Worm (Caenorhabditis elegans) whole organism, mixed stage, embryonic: ENCODE measurements around the gene hpo-36.

Experiments used
- bed-3 ChIP-seq: fragments of 200-800 bp; sonication (Bioruptor generic); optimal IDR thresholded peaks from 3 replicates; lab custom pipeline; 2018; ENCODE audit warnings: mild to moderate bottlenecking, missing genetic modification characterization, moderate library complexity, missing compliant biosample characterization
- lsy-2 ChIP-seq: fragments of 150-350 bp; optimal IDR thresholded peaks from 2 replicates; lab custom pipeline; 2014; ENCODE audit warnings: missing biosample characterization, missing genetic modification characterization
- nhr-76 ChIP-seq: sonication (generic microtip); optimal IDR thresholded peaks from 2 replicates; lab custom pipeline; 2017; ENCODE audit warnings: missing biosample characterization, missing genetic modification characterization
- snpc-4 ChIP-seq: fragments of 150-350 bp; optimal IDR thresholded peaks from 2 replicates; lab custom pipeline; 2014; ENCODE audit warnings: missing biosample characterization, missing genetic modification characterization
- sptf-1 ChIP-seq: sonication (generic microtip); optimal IDR thresholded peaks from 2 replicates; lab custom pipeline; 2017; ENCODE audit warnings: mild to moderate bottlenecking, missing genetic modification characterization, moderate library complexity, missing compliant biosample characterization
- unc-62 ChIP-seq: fragments of 150-350 bp; optimal IDR thresholded peaks from 2 replicates; lab custom pipeline; 2014; ENCODE audit warnings: missing biosample characterization, missing genetic modification reagents, missing genetic modification characterization

- TF ChIP-seq unc-62 (GFP tag; lab: Kevin White, UChicago) = no peak
- TF ChIP-seq snpc-4 (tag; lab: Kevin White, UChicago) = no peak
- TF ChIP-seq lsy-2 = no peak
- TF ChIP-seq nhr-76 (tag; lab: Kevin White, UChicago) = no peak
- TF ChIP-seq sptf-1 = no peak
- TF ChIP-seq bed-3 (GFP tag; lab: Kevin White, UChicago) = no peak
These were observed 35.5 kb upstream of the hpo-36 start for ce11 chrV:3774653-3775052.
